Fruit fly (Drosophila melanogaster) whole organism, embryonic: Measurements from ENCODE around the gene CG43055.

Experiments
- CG12391 ChIP-seq: fragments of 200-800 bp; sonication (Bioruptor generic); optimal IDR thresholded peaks from 3 replicates; lab custom pipeline; 2018; ENCODE audit warnings: missing biosample characterization, mild to moderate bottlenecking, missing genetic modification characterization, moderate library complexity
- CG13424 ChIP-seq: fragments of 200-800 bp; sonication (Bioruptor generic); optimal IDR thresholded peaks from 2 replicates; lab custom pipeline; 2019; ENCODE audit warnings: missing biosample characterization, mild to moderate bottlenecking, missing genetic modification characterization, moderate library complexity
- CG32767 ChIP-seq: fragments of 200-800 bp; sonication (Bioruptor generic); IDR thresholded peaks from 2 replicates; pipeline ENCODE4 v1.3.6; 2022; ENCODE audit warnings: missing biosample characterization, missing genetic modification characterization
- MTF-1 ChIP-seq: fragments of 200-800 bp; sonication (Bioruptor generic); optimal IDR thresholded peaks from 2 replicates; lab custom pipeline; 2018; ENCODE audit warnings: missing biosample characterization, mild to moderate bottlenecking, missing genetic modification characterization, borderline replicate concordance
- hkb ChIP-seq, 2 experiments: fragments of 200-800 bp in 1 of 2; fragments of >200 bp in 1 of 2; sonication (Bioruptor generic) in 1 of 2; IDR thresholded peaks in 1 of 2; optimal IDR thresholded peaks in 1 of 2; 2 replicates each; pipeline versions ENCODE4 v1.3.6 to Lab custom; 2017 to 2022; ENCODE audit warnings: missing biosample characterization in 1 of 2, missing genetic modification characterization in 1 of 2

DNA sequence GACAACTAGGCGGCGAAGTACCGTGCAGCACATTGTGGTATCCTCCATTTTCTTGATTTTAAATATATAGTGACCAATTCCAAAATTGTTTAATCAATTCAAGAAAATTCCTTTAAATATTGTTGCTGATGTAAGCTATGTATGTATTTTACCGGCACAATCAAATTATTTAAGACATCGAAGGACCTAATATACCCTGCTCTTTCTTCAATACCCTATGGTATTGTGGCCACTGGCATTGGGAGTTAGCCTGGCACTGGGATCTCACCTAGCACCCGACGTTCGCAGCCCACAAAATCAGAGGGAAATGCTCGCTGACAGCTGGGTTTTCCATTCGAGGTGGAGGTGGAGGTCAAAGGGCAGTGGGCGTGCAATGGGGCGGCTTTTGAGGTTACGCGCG is 11.2 kb downstream of the CG43055 start:
- no peak for TF ChIP-seq CG12391 (tag; lab: Kevin White, UChicago)
- TF ChIP-seq CG32767 (GFP tag; lab: Robert Waterston, UW) = no peak
- TF ChIP-seq CG13424 (tag; lab: Kevin White, UChicago) = no peak
- TF ChIP-seq hkb (optimal IDR thresholded peaks at IDR 0.05; lab: Kevin White, UChicago) = no peak
- TF ChIP-seq hkb (GFP tag; IDR thresholded peaks at IDR 0.05; lab: Robert Waterston, UW) = no peak
- no peak for TF ChIP-seq MTF-1
